Fruit fly (Drosophila melanogaster) Kc167 (cell line): ENCODE data around the gene Zaf1.

ENCODE experiments used
- Sin3A ChIP-seq: fragments of >200 bp; optimal IDR thresholded peaks from 2 replicates; lab custom pipeline; 2018; ENCODE audit warnings: missing external identifiers
- h ChIP-seq: fragments of >200 bp; optimal IDR thresholded peaks from 3 replicates; lab custom pipeline; 2018; ENCODE audit warnings: missing external identifiers
- psq ChIP-seq: fragments of >200 bp; optimal IDR thresholded peaks from 2 replicates; lab custom pipeline; 2017; ENCODE audit warnings: missing external identifiers

DNA sequence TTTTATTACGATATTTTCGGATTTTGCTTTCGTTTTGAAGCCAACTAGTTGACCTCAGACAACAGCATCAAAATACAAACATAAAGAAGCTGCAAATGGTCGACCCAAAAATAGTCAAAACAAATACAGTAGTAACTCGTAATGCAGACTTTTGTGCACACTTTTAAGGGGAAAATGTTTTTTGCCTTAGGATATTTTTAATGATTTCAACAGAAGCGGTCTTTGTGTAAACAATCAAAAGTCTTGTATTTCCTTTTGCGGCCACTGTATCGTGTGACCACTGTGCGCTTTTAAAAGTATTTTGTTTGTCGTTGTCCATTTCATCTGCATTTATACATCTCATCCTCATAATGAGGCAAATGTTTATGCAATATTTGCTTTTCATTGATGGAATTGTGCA is 24.0 kb upstream of the Zaf1 start:
- TF ChIP-seq h (no peak), psq (lab: Kevin White, UChicago) (no peak), Sin3A (lab: Kevin White, UChicago) (no peak)
